Fruit fly (Drosophila melanogaster) whole organism, prepupa: Measurements from ENCODE around the gene CG17272.

Experiments
- Blimp-1 ChIP-seq: fragments of 200-800 bp; sonication (Bioruptor generic); optimal IDR thresholded peaks from 3 replicates; lab custom pipeline; 2017; ENCODE audit warnings: missing biosample characterization, missing genetic modification characterization, mild to moderate bottlenecking, moderate library complexity, missing genetic modification reagents
- CG10631 ChIP-seq: fragments of 200-800 bp; sonication (Bioruptor generic); optimal IDR thresholded peaks from 2 replicates; lab custom pipeline; 2016; ENCODE audit warnings: missing biosample characterization, missing genetic modification characterization
- CG10669 ChIP-seq: fragments of 200-800 bp; sonication (Bioruptor generic); optimal IDR thresholded peaks from 3 replicates; lab custom pipeline; 2018; ENCODE audit warnings: missing biosample characterization, mild to moderate bottlenecking, missing genetic modification characterization, moderate library complexity
- CG11294 ChIP-seq: fragments of 200-800 bp; sonication (Bioruptor generic); IDR thresholded peaks from 2 replicates; pipeline ENCODE4 v1.3.6; 2022; ENCODE audit warnings: missing biosample characterization, missing genetic modification characterization
- CG11762 ChIP-seq: fragments of 200-800 bp; sonication (Bioruptor generic); optimal IDR thresholded peaks from 3 replicates; lab custom pipeline; 2016; ENCODE audit warnings: missing biosample characterization, missing genetic modification characterization; ENCODE audit not compliant: insufficient read depth
- CG11902 ChIP-seq: fragments of 200-800 bp; sonication (Bioruptor generic); optimal IDR thresholded peaks from 3 replicates; lab custom pipeline; 2016; ENCODE audit warnings: missing biosample characterization, missing genetic modification characterization
- CG15336 ChIP-seq: fragments of 200-800 bp; sonication (Bioruptor generic); IDR thresholded peaks from 2 replicates; pipeline ENCODE4 v1.3.6; 2022; ENCODE audit warnings: missing biosample characterization, missing genetic modification characterization
- CG1621 ChIP-seq: fragments of 200-800 bp; sonication (Bioruptor generic); optimal IDR thresholded peaks from 3 replicates; lab custom pipeline; 2018; ENCODE audit warnings: missing biosample characterization, mild to moderate bottlenecking, missing genetic modification characterization
- CG16779 ChIP-seq: fragments of 200-800 bp; sonication (Bioruptor generic); optimal IDR thresholded peaks from 3 replicates; lab custom pipeline; 2017; ENCODE audit warnings: missing biosample characterization, mild to moderate bottlenecking, missing genetic modification characterization
- CG3032 ChIP-seq: fragments of 200-800 bp; optimal IDR thresholded peaks from 2 replicates; lab custom pipeline; 2019; ENCODE audit warnings: missing biosample characterization, mild to moderate bottlenecking, missing genetic modification characterization, moderate library complexity
- CG31627 ChIP-seq: fragments of 200-800 bp; sonication (Bioruptor generic); optimal IDR thresholded peaks from 3 replicates; lab custom pipeline; 2016; ENCODE audit warnings: missing biosample characterization, missing genetic modification characterization
- CG32006 ChIP-seq: fragments of 200-800 bp; sonication (Bioruptor generic); optimal IDR thresholded peaks from 3 replicates; lab custom pipeline; 2017; ENCODE audit warnings: missing biosample characterization, mild to moderate bottlenecking, missing genetic modification characterization
- CG34406 ChIP-seq: fragments of 200-800 bp; sonication (Bioruptor generic); optimal IDR thresholded peaks from 3 replicates; lab custom pipeline; 2016; ENCODE audit warnings: missing biosample characterization, missing genetic modification characterization
- CG3919 ChIP-seq: fragments of 200-800 bp; sonication (Bioruptor generic); optimal IDR thresholded peaks from 3 replicates; lab custom pipeline; 2016; ENCODE audit warnings: missing biosample characterization, missing genetic modification characterization
- CG6276 ChIP-seq: fragments of 200-800 bp; sonication (Bioruptor generic); optimal IDR thresholded peaks from 2 replicates; lab custom pipeline; 2017; ENCODE audit warnings: missing biosample characterization, mild to moderate bottlenecking, missing genetic modification characterization
- CG6808 ChIP-seq: fragments of 200-800 bp; sonication (Bioruptor generic); optimal IDR thresholded peaks from 3 replicates; lab custom pipeline; 2017; ENCODE audit warnings: missing biosample characterization, missing genetic modification characterization, mild to moderate bottlenecking, moderate library complexity, missing genetic modification reagents
- CG6854 ChIP-seq: fragments of 200-800 bp; sonication (Bioruptor generic); optimal IDR thresholded peaks from 2 replicates; lab custom pipeline; 2017; ENCODE audit warnings: missing biosample characterization, mild to moderate bottlenecking, missing genetic modification characterization
- CG7368 ChIP-seq: fragments of 200-800 bp; sonication (Bioruptor generic); optimal IDR thresholded peaks from 3 replicates; lab custom pipeline; 2016; ENCODE audit warnings: missing biosample characterization, missing genetic modification characterization
- CG8119 ChIP-seq: fragments of 200-800 bp; sonication (Bioruptor generic); IDR thresholded peaks from 3 replicates; pipeline ENCODE4 v1.3.6; 2022; ENCODE audit warnings: missing biosample characterization, missing genetic modification characterization
- CG8632 ChIP-seq: fragments of 200-800 bp; sonication (Bioruptor generic); optimal IDR thresholded peaks from 3 replicates; lab custom pipeline; 2016; ENCODE audit warnings: missing biosample characterization, missing genetic modification characterization
- Eip75B ChIP-seq: fragments of 200-800 bp; sonication (Bioruptor generic); optimal IDR thresholded peaks from 3 replicates; lab custom pipeline; 2016; ENCODE audit warnings: missing biosample characterization, missing genetic modification characterization
- Eip78C ChIP-seq: fragments of 200-800 bp; sonication (Bioruptor generic); peaks from one replicate; lab custom pipeline; 2016; ENCODE audit warnings: missing biosample characterization, missing genetic modification characterization
- Eip93F ChIP-seq: fragments of 200-800 bp; sonication (Bioruptor generic); optimal IDR thresholded peaks from 2 replicates; lab custom pipeline; 2016; ENCODE audit warnings: missing biosample characterization, mild to moderate bottlenecking, missing genetic modification characterization
- Ets21C ChIP-seq: fragments of 200-800 bp; sonication (Bioruptor generic); optimal IDR thresholded peaks from 3 replicates; lab custom pipeline; 2016; ENCODE audit warnings: missing biosample characterization, missing genetic modification characterization
- Gug ChIP-seq: fragments of 200-800 bp; sonication (Bioruptor generic); IDR thresholded peaks from 2 replicates; pipeline ENCODE4 v1.3.6; 2022; ENCODE audit warnings: missing biosample characterization, missing genetic modification characterization
- Hr38 ChIP-seq: sonication (Bioruptor generic); optimal IDR thresholded peaks from 2 replicates; lab custom pipeline; 2016; ENCODE audit warnings: missing biosample characterization, missing genetic modification characterization
- Lpt ChIP-seq: fragments of 200-800 bp; sonication (Bioruptor generic); optimal IDR thresholded peaks from 3 replicates; lab custom pipeline; 2016; ENCODE audit warnings: missing biosample characterization, missing genetic modification characterization
- Met ChIP-seq: fragments of 200-800 bp; sonication (Bioruptor generic); optimal IDR thresholded peaks from 3 replicates; lab custom pipeline; 2016; ENCODE audit warnings: missing biosample characterization, missing genetic modification characterization
- OdsH ChIP-seq: fragments of 200-800 bp; sonication (Bioruptor generic); optimal IDR thresholded peaks from 3 replicates; lab custom pipeline; 2016; ENCODE audit warnings: missing biosample characterization, missing genetic modification characterization
- Sox102F ChIP-seq: fragments of 200-800 bp; sonication (Bioruptor generic); optimal IDR thresholded peaks from 2 replicates; lab custom pipeline; 2016; ENCODE audit warnings: missing biosample characterization, mild to moderate bottlenecking, missing genetic modification characterization
- Sox14 ChIP-seq: fragments of 200-800 bp; sonication (Bioruptor generic); optimal IDR thresholded peaks from 3 replicates; lab custom pipeline; 2016; ENCODE audit warnings: missing biosample characterization, missing genetic modification characterization
- Sox15 ChIP-seq: fragments of 200-800 bp; sonication (Bioruptor generic); optimal IDR thresholded peaks from 3 replicates; lab custom pipeline; 2016; ENCODE audit warnings: missing biosample characterization, missing genetic modification characterization
- achi ChIP-seq: fragments of 200-800 bp; sonication (Bioruptor generic); optimal IDR thresholded peaks from 3 replicates; lab custom pipeline; 2016; ENCODE audit warnings: missing biosample characterization, missing genetic modification characterization
- acj6 ChIP-seq: fragments of 200-800 bp; sonication (Bioruptor generic); optimal IDR thresholded peaks from 3 replicates; lab custom pipeline; 2016; ENCODE audit warnings: missing biosample characterization, missing genetic modification characterization
- cyc ChIP-seq: fragments of 200-800 bp; sonication (Bioruptor generic); optimal IDR thresholded peaks from 3 replicates; lab custom pipeline; 2016; ENCODE audit warnings: missing biosample characterization, missing genetic modification characterization
- dsx ChIP-seq: fragments of 200-800 bp; optimal IDR thresholded peaks from 3 replicates; lab custom pipeline; 2019; ENCODE audit warnings: missing biosample characterization, mild to moderate bottlenecking, missing genetic modification characterization, moderate library complexity; ENCODE audit not compliant: poor library complexity, severe bottlenecking
- eg ChIP-seq: fragments of 200-800 bp; sonication (Bioruptor generic); IDR thresholded peaks from 3 replicates; pipeline ENCODE4 v1.3.6; 2022; ENCODE audit warnings: missing biosample characterization, missing genetic modification characterization
- esn ChIP-seq: fragments of 200-800 bp; sonication (Bioruptor generic); optimal IDR thresholded peaks from 2 replicates; lab custom pipeline; 2016; ENCODE audit warnings: missing biosample characterization, mild to moderate bottlenecking, missing genetic modification characterization, moderate library complexity
- fd59A ChIP-seq: fragments of 200-800 bp; sonication (Bioruptor generic); optimal IDR thresholded peaks from 2 replicates; lab custom pipeline; 2017; ENCODE audit warnings: missing biosample characterization, mild to moderate bottlenecking, missing genetic modification characterization, missing genetic modification reagents
- fd85E ChIP-seq: fragments of 200-800 bp; sonication (Bioruptor generic); optimal IDR thresholded peaks from 3 replicates; lab custom pipeline; 2016; ENCODE audit warnings: missing biosample characterization, missing genetic modification characterization
- fkh ChIP-seq: fragments of 200-800 bp; sonication (Bioruptor generic); optimal IDR thresholded peaks from 3 replicates; lab custom pipeline; 2017; ENCODE audit warnings: missing biosample characterization, mild to moderate bottlenecking, missing genetic modification characterization, moderate library complexity
- lz ChIP-seq: fragments of 200-800 bp; sonication (Bioruptor generic); optimal IDR thresholded peaks from 3 replicates; lab custom pipeline; 2016; ENCODE audit warnings: missing biosample characterization, missing genetic modification characterization
- net ChIP-seq: fragments of 200-800 bp; sonication (Bioruptor generic); optimal IDR thresholded peaks from 3 replicates; lab custom pipeline; 2016; ENCODE audit warnings: missing biosample characterization, missing genetic modification characterization
- pdm3 ChIP-seq: fragments of 200-800 bp; sonication (Bioruptor generic); optimal IDR thresholded peaks from 3 replicates; lab custom pipeline; 2016; ENCODE audit warnings: missing biosample characterization, missing genetic modification characterization
- salr ChIP-seq, 2 experiments: fragments of 200-800 bp; sonication (Bioruptor generic); optimal IDR thresholded peaks; 3 replicates each; lab custom pipeline; 2016 to 2018; ENCODE audit warnings: missing biosample characterization in 2 of 2, missing genetic modification characterization in 2 of 2, mild to moderate bottlenecking in 1 of 2
- ss ChIP-seq, 2 experiments: fragments of 200-800 bp; sonication (Bioruptor generic); optimal IDR thresholded peaks; 2 replicates in 1 of 2; 3 replicates in 1 of 2; lab custom pipeline; 2017 to 2018; ENCODE audit warnings: mild to moderate bottlenecking in 2 of 2, missing biosample characterization in 2 of 2, missing genetic modification characterization in 2 of 2, moderate library complexity in 1 of 2
- svp ChIP-seq: fragments of 200-800 bp; sonication (Bioruptor generic); peaks from one replicate; lab custom pipeline; 2016; ENCODE audit warnings: missing biosample characterization, missing genetic modification characterization
- vri ChIP-seq: fragments of 200-800 bp; sonication (Bioruptor generic); optimal IDR thresholded peaks from 3 replicates; lab custom pipeline; 2016; ENCODE audit warnings: missing biosample characterization, mild to moderate bottlenecking, missing genetic modification characterization

CG17272 gene

dm6 chr3R:20829416-20830131 lies 5.5 kb upstream of the CG17272 start:
- TF ChIP-seq fd59A (GFP tag; lab: Kevin White, UChicago) (no peak), CG7368 (GFP tag; lab: Kevin White, UChicago) (no peak), eg (peak; percentile 38; the same call in 1 of the 3 replicates), esn (GFP tag; lab: Kevin White, UChicago) (no peak), CG3919 (GFP tag; lab: Kevin White, UChicago) (no peak), lz (GFP tag; lab: Kevin White, UChicago) (no peak), Sox15 (no peak), CG1621 (tag; lab: Kevin White, UChicago) (peak; percentile 9), CG8632 (GFP tag; lab: Kevin White, UChicago) (peak; percentile 38), Ets21C (GFP tag; lab: Kevin White, UChicago) (no peak), acj6 (GFP tag; lab: Kevin White, UChicago) (peak; percentile 16), Lpt (GFP tag; lab: Kevin White, UChicago) (peak; percentile 14), CG8119 (GFP tag; lab: Robert Waterston, UW) (no peak), CG10631 (GFP tag; lab: Kevin White, UChicago) (peak; percentile 44), fkh (GFP tag; lab: Kevin White, UChicago) (peak; percentile 80), CG34406 (peak; percentile 15), CG11294 (no peak), dsx (GFP tag; lab: Kevin White, UChicago) (peak; percentile 86), pdm3 (GFP tag; lab: Kevin White, UChicago) (no peak), Gug (GFP tag; lab: Robert Waterston, UW) (no peak), CG11762 (GFP tag; lab: Kevin White, UChicago) (no peak), Eip78C (GFP tag; lab: Kevin White, UChicago) (peak; percentile 55), CG16779 (no peak), CG6276 (GFP tag; lab: Kevin White, UChicago) (peak; percentile 29), CG11902 (GFP tag; lab: Kevin White, UChicago) (no peak), Blimp-1 (GFP tag; lab: Kevin White, UChicago) (peak; percentile 3), fd85E (GFP tag; lab: Kevin White, UChicago) (no peak), OdsH (GFP tag; lab: Kevin White, UChicago) (peak; percentile 28), CG10669 (GFP tag; lab: Kevin White, UChicago) (no peak), Sox14 (GFP tag; lab: Kevin White, UChicago) (peak; percentile 15), CG31627 (GFP tag; lab: Kevin White, UChicago) (no peak), ss (GFP tag; optimal IDR thresholded peaks at IDR 0.05; lab: Kevin White, UChicago) (no peak), svp (GFP tag; lab: Kevin White, UChicago) (peak; percentile 73), vri (GFP tag; lab: Kevin White, UChicago) (peak; percentile 86), CG15336 (no peak), CG6854 (GFP tag; lab: Kevin White, UChicago) (no peak), achi (GFP tag; lab: Kevin White, UChicago) (peak; percentile 19), CG6808 (no peak), salr (GFP tag; optimal IDR thresholded peaks at IDR 0.05; lab: Kevin White, UChicago) (peak in 1 of 2 experiments; percentile 66), CG3032 (tag; lab: Kevin White, UChicago) (no peak), Hr38 (GFP tag; lab: Kevin White, UChicago) (no peak), Eip93F (GFP tag; lab: Kevin White, UChicago) (no peak), Met (GFP tag; lab: Kevin White, UChicago) (peak; percentile 5), cyc (GFP tag; lab: Kevin White, UChicago) (peak; percentile 3), net (GFP tag; lab: Kevin White, UChicago) (no peak), Sox102F (GFP tag; lab: Kevin White, UChicago) (no peak), CG32006 (GFP tag; lab: Kevin White, UChicago) (peak; percentile 69), Eip75B (GFP tag; lab: Kevin White, UChicago) (no peak)
